Fruit fly (Drosophila melanogaster) whole organism, embryonic: ENCODE data around the gene CG9518.

Experiments used
- Abd-B ChIP-seq: fragments of 200-800 bp; sonication (Bioruptor generic); optimal IDR thresholded peaks from 2 replicates; lab custom pipeline; 2018; ENCODE audit warnings: missing biosample characterization, mild to moderate bottlenecking, missing genetic modification characterization, moderate library complexity
- BtbVII ChIP-seq: fragments of 200-800 bp; sonication (Bioruptor generic); optimal IDR thresholded peaks from 3 replicates; lab custom pipeline; 2017; ENCODE audit warnings: missing biosample characterization, mild to moderate bottlenecking, missing genetic modification characterization
- C15 ChIP-seq: fragments of 200-800 bp; sonication (Bioruptor generic); IDR thresholded peaks from 3 replicates; pipeline ENCODE4 v1.3.6; 2022; ENCODE audit warnings: missing biosample characterization, missing genetic modification characterization
- CG10267 ChIP-seq: fragments of 200-800 bp; sonication (Bioruptor generic); optimal IDR thresholded peaks from 2 replicates; lab custom pipeline; 2018; ENCODE audit warnings: missing biosample characterization, mild to moderate bottlenecking, missing genetic modification characterization, moderate library complexity
- CG11695 ChIP-seq: fragments of 200-800 bp; sonication (Bioruptor generic); IDR thresholded peaks from 3 replicates; pipeline ENCODE4 v1.3.6; 2022; ENCODE audit warnings: missing biosample characterization, missing genetic modification characterization
- CG14441 ChIP-seq: fragments of 200-800 bp; sonication (Bioruptor generic); IDR thresholded peaks from 2 replicates; pipeline ENCODE4 v1.3.6; 2022; ENCODE audit warnings: missing biosample characterization, missing genetic modification characterization
- CG1603 ChIP-seq: fragments of 200-800 bp; sonication (Bioruptor generic); optimal IDR thresholded peaks from 2 replicates; lab custom pipeline; 2019; ENCODE audit warnings: missing biosample characterization, mild to moderate bottlenecking, missing genetic modification characterization, moderate library complexity
- CG17186 ChIP-seq: fragments of 200-800 bp; sonication (Bioruptor generic); optimal IDR thresholded peaks from 3 replicates; lab custom pipeline; 2017; ENCODE audit warnings: missing biosample characterization, missing genetic modification reagents, missing genetic modification characterization
- CG17829 ChIP-seq: fragments of 200-800 bp; optimal IDR thresholded peaks from 2 replicates; lab custom pipeline; 2019; ENCODE audit warnings: missing biosample characterization, mild to moderate bottlenecking, missing genetic modification characterization, moderate library complexity
- CG18262 ChIP-seq: fragments of 200-800 bp; optimal IDR thresholded peaks from 3 replicates; lab custom pipeline; 2019; ENCODE audit warnings: missing biosample characterization, mild to moderate bottlenecking, missing genetic modification characterization, moderate library complexity
- CG18476 ChIP-seq: fragments of 200-800 bp; sonication (Bioruptor generic); optimal IDR thresholded peaks from 2 replicates; lab custom pipeline; 2016; ENCODE audit warnings: missing biosample characterization, mild to moderate bottlenecking, missing genetic modification characterization
- CG4404 ChIP-seq: fragments of 200-800 bp; sonication (Bioruptor generic); IDR thresholded peaks from 2 replicates; pipeline ENCODE4 v1.3.6; 2022; ENCODE audit warnings: missing biosample characterization, missing genetic modification characterization
- CG4707 ChIP-seq: fragments of 200-800 bp; sonication (Bioruptor generic); optimal IDR thresholded peaks from 2 replicates; lab custom pipeline; 2018; ENCODE audit warnings: missing biosample characterization, mild to moderate bottlenecking, missing genetic modification characterization, moderate library complexity
- CG5180 ChIP-seq: fragments of 200-800 bp; sonication (Bioruptor generic); optimal IDR thresholded peaks from 3 replicates; lab custom pipeline; 2017; ENCODE audit warnings: missing biosample characterization, missing genetic modification characterization, mild to moderate bottlenecking, moderate library complexity, missing genetic modification reagents
- CG6175 ChIP-seq: fragments of 200-800 bp; sonication (Bioruptor generic); IDR thresholded peaks from 3 replicates; pipeline ENCODE4 v1.3.6; 2022; ENCODE audit warnings: missing biosample characterization, missing genetic modification characterization
- CG6854 ChIP-seq: fragments of 200-800 bp; sonication (Bioruptor generic); optimal IDR thresholded peaks from 3 replicates; lab custom pipeline; 2017; ENCODE audit warnings: missing biosample characterization, mild to moderate bottlenecking, missing genetic modification characterization
- CG8281 ChIP-seq: fragments of 200-800 bp; sonication (Bioruptor generic); optimal IDR thresholded peaks from 2 replicates; lab custom pipeline; 2018; ENCODE audit warnings: missing biosample characterization, mild to moderate bottlenecking, missing genetic modification characterization, moderate library complexity
- CG9876 ChIP-seq: fragments of 200-800 bp; sonication (Bioruptor generic); optimal IDR thresholded peaks from 2 replicates; lab custom pipeline; 2016; ENCODE audit warnings: missing biosample characterization, missing genetic modification characterization
- D19B ChIP-seq: fragments of 200-800 bp; sonication (Bioruptor generic); optimal IDR thresholded peaks from 2 replicates; lab custom pipeline; 2017; ENCODE audit warnings: missing biosample characterization, mild to moderate bottlenecking, missing genetic modification characterization
- Dip2 ChIP-seq: fragments of 200-800 bp; sonication (Bioruptor generic); IDR thresholded peaks from 2 replicates; pipeline ENCODE4 v1.3.6; 2022; ENCODE audit warnings: missing biosample characterization, missing genetic modification characterization
- HLH3B ChIP-seq: fragments of 200-800 bp; sonication (Bioruptor generic); IDR thresholded peaks from 2 replicates; pipeline ENCODE4 v1.3.6; 2022; ENCODE audit warnings: missing biosample characterization, missing genetic modification characterization
- HmgZ ChIP-seq: fragments of 200-800 bp; sonication (Bioruptor generic); optimal IDR thresholded peaks from 2 replicates; lab custom pipeline; 2018; ENCODE audit warnings: missing biosample characterization, mild to moderate bottlenecking, missing genetic modification characterization
- Max ChIP-seq: fragments of 200-800 bp; sonication (Bioruptor generic); optimal IDR thresholded peaks from 2 replicates; lab custom pipeline; 2016; ENCODE audit warnings: missing biosample characterization, mild to moderate bottlenecking, missing genetic modification characterization
- Mrtf ChIP-seq: fragments of 200-800 bp; sonication (Bioruptor generic); IDR thresholded peaks from 3 replicates; pipeline ENCODE4 v1.3.6; 2022; ENCODE audit warnings: missing biosample characterization, missing genetic modification characterization
- Nf-YA ChIP-seq: fragments of 200-800 bp; sonication (Bioruptor generic); IDR thresholded peaks from 2 replicates; pipeline ENCODE4 v1.3.6; 2022; ENCODE audit warnings: missing biosample characterization, missing genetic modification characterization
- PHDP ChIP-seq: fragments of 200-800 bp; sonication (Bioruptor generic); optimal IDR thresholded peaks from 3 replicates; lab custom pipeline; 2018; ENCODE audit warnings: missing biosample characterization, mild to moderate bottlenecking, missing genetic modification characterization, moderate library complexity
- Scr ChIP-seq: fragments of 200-800 bp; sonication (Bioruptor generic); IDR thresholded peaks from 2 replicates; pipeline ENCODE4 v1.3.6; 2022; ENCODE audit warnings: missing biosample characterization, missing genetic modification characterization; ENCODE audit not compliant: partially characterized antibody
- Sin3A ChIP-seq: fragments of >200 bp; optimal IDR thresholded peaks from 2 replicates; lab custom pipeline; 2018
- Tbp ChIP-seq: fragments of >200 bp; optimal IDR thresholded peaks from 2 replicates; lab custom pipeline; 2018; ENCODE audit warnings: missing biosample characterization, missing genetic modification characterization
- Vsx1 ChIP-seq: fragments of 200-800 bp; sonication (Bioruptor generic); optimal IDR thresholded peaks from 2 replicates; lab custom pipeline; 2017; ENCODE audit warnings: missing biosample characterization, mild to moderate bottlenecking, missing genetic modification characterization, missing genetic modification reagents
- Xbp1 ChIP-seq: fragments of 200-800 bp; sonication (Bioruptor generic); optimal IDR thresholded peaks from 3 replicates; lab custom pipeline; 2016; ENCODE audit warnings: missing biosample characterization, mild to moderate bottlenecking, missing genetic modification characterization
- YL-1 ChIP-seq: fragments of 200-800 bp; sonication (Bioruptor generic); optimal IDR thresholded peaks from 3 replicates; lab custom pipeline; 2017; ENCODE audit warnings: missing biosample characterization, mild to moderate bottlenecking, missing genetic modification characterization
- ap ChIP-seq: fragments of 200-800 bp; sonication (Bioruptor generic); IDR thresholded peaks from 2 replicates; pipeline ENCODE4 v1.3.6; 2022; ENCODE audit warnings: missing biosample characterization, missing genetic modification characterization
- corto ChIP-seq: fragments of 200-800 bp; sonication (Bioruptor generic); optimal IDR thresholded peaks from 2 replicates; lab custom pipeline; 2016; ENCODE audit warnings: missing biosample characterization, mild to moderate bottlenecking, missing genetic modification characterization, moderate library complexity
- croc ChIP-seq: fragments of 200-800 bp; sonication (Bioruptor generic); conservative IDR thresholded peaks from 3 replicates; pipeline ENCODE4 v1.3.6; 2022; ENCODE audit warnings: missing biosample characterization, missing genetic modification characterization
- dati ChIP-seq: fragments of 200-800 bp; sonication (Bioruptor generic); IDR thresholded peaks from 2 replicates; pipeline ENCODE4 v1.3.6; 2022; ENCODE audit warnings: missing biosample characterization, missing genetic modification characterization
- fu2 ChIP-seq: fragments of 200-800 bp; sonication (Bioruptor generic); optimal IDR thresholded peaks from 2 replicates; lab custom pipeline; 2016; ENCODE audit warnings: missing biosample characterization, missing genetic modification characterization
- gem ChIP-seq: fragments of 200-800 bp; sonication (Bioruptor generic); optimal IDR thresholded peaks from 2 replicates; lab custom pipeline; 2019; ENCODE audit warnings: missing biosample characterization, mild to moderate bottlenecking, missing genetic modification characterization, moderate library complexity
- ind ChIP-seq: fragments of 200-800 bp; sonication (Bioruptor generic); optimal IDR thresholded peaks from 3 replicates; lab custom pipeline; 2016; ENCODE audit warnings: missing biosample characterization, missing genetic modification characterization
- inv ChIP-seq: fragments of 200-800 bp; sonication (Bioruptor generic); IDR thresholded peaks from 2 replicates; pipeline ENCODE4 v1.3.6; 2022; ENCODE audit warnings: missing biosample characterization, missing genetic modification characterization; ENCODE audit not compliant: partially characterized antibody
- lbe ChIP-seq: fragments of 200-800 bp; sonication (Bioruptor generic); optimal IDR thresholded peaks from 2 replicates; lab custom pipeline; 2016; ENCODE audit warnings: missing biosample characterization, mild to moderate bottlenecking, missing genetic modification characterization
- luna ChIP-seq: fragments of 200-800 bp; sonication (Bioruptor generic); optimal IDR thresholded peaks from 2 replicates; lab custom pipeline; 2016; ENCODE audit warnings: missing biosample characterization, missing genetic modification characterization
- onecut ChIP-seq: fragments of 200-800 bp; sonication (Bioruptor generic); IDR thresholded peaks from 2 replicates; pipeline ENCODE4 v1.3.6; 2022; ENCODE audit warnings: missing biosample characterization, missing genetic modification characterization
- p53 ChIP-seq: fragments of 200-800 bp; sonication (Bioruptor generic); optimal IDR thresholded peaks from 2 replicates; lab custom pipeline; 2016; ENCODE audit warnings: missing biosample characterization, missing genetic modification characterization
- pho ChIP-seq: fragments of 200-800 bp; sonication (Bioruptor generic); optimal IDR thresholded peaks from 2 replicates; lab custom pipeline; 2016; ENCODE audit warnings: missing biosample characterization, missing genetic modification characterization
- repo ChIP-seq: fragments of 200-800 bp; sonication (Bioruptor generic); optimal IDR thresholded peaks from 2 replicates; lab custom pipeline; 2016; ENCODE audit warnings: missing biosample characterization, missing genetic modification characterization
- sens-2 ChIP-seq: fragments of 200-800 bp; sonication (Bioruptor generic); IDR thresholded peaks from 2 replicates; pipeline ENCODE4 v1.3.6; 2022; ENCODE audit warnings: missing biosample characterization, missing genetic modification characterization
- slou ChIP-seq: fragments of 200-800 bp; sonication (Bioruptor generic); optimal IDR thresholded peaks from 3 replicates; lab custom pipeline; 2016; ENCODE audit warnings: missing biosample characterization, missing genetic modification characterization
- tna ChIP-seq: fragments of 200-800 bp; sonication (Bioruptor generic); IDR thresholded peaks from 2 replicates; pipeline ENCODE4 v1.3.6; 2022; ENCODE audit warnings: missing biosample characterization, missing genetic modification characterization; ENCODE audit not compliant: partially characterized antibody
- wdn ChIP-seq: fragments of 200-800 bp; sonication (Bioruptor generic); IDR thresholded peaks from 2 replicates; pipeline ENCODE4 v1.3.6; 2022; ENCODE audit warnings: missing biosample characterization, missing genetic modification characterization
- wor ChIP-seq: fragments of 200-800 bp; sonication (Bioruptor generic); IDR thresholded peaks from 2 replicates; pipeline ENCODE4 v1.3.6; 2022; ENCODE audit warnings: missing biosample characterization, missing genetic modification characterization

The CG9518 gene

DNA sequence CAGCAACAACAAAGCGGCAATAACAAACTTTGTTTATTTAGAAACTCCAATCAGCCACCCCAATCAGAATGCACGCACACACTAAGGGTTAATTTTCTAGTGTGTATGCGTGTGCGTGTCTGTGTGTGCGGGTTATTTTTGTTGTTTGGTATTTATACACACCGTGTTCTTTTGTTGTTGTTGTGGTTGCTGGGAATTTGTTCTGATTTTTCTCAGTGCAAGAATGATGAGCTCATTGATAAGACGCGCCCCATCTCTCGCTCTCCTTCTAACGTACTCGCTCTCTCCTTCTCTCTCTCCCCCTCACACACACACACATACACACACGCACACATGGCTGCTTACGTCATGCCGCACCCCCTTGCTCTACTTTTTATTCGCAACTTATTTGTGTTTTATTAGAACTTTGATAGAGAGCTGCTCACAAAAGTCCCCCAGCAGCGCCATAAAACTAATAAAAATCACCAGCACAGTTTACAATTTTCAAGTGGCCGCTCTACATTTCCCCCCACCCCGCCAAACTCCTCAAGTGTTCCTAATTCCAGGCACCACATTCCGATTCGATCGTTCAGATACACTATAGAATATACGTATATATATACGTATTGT is 31.1 kb downstream of the CG9518 start (continued):
- TF ChIP-seq ap (GFP tag; lab: Robert Waterston, UW) (no peak), CG1603 (peak; percentile 48), CG5180 (GFP tag; lab: Kevin White, UChicago) (no peak), HLH3B (GFP tag; lab: Robert Waterston, UW) (peak; percentile 51; the same call in 1 of the 2 replicates), pho (GFP tag; lab: Kevin White, UChicago) (peak; percentile 74), CG6175 (GFP tag; lab: Robert Waterston, UW) (0 out of 3 replicates have a peak, but pooled peaks have one; percentile 22), tna (no peak), C15 (GFP tag; lab: Robert Waterston, UW) (no peak), CG8281 (tag; lab: Kevin White, UChicago) (no peak), CG18262 (tag; lab: Kevin White, UChicago) (no peak), Mrtf (GFP tag; lab: Robert Waterston, UW) (peak; percentile 62; the same call in 2 of the 3 replicates), Dip2 (GFP tag; lab: Robert Waterston, UW) (no peak), CG17186 (GFP tag; lab: Kevin White, UChicago) (no peak), CG11695 (GFP tag; lab: Robert Waterston, UW) (peak; percentile 52; the same call in 1 of the 3 replicates), YL-1 (GFP tag; lab: Kevin White, UChicago) (peak; percentile 45), CG6854 (GFP tag; lab: Kevin White, UChicago) (no peak), slou (GFP tag; lab: Kevin White, UChicago) (no peak), p53 (peak; percentile 29), CG10267 (tag; lab: Kevin White, UChicago) (no peak), Nf-YA (GFP tag; lab: Robert Waterston, UW) (0 out of 2 replicates have a peak, but pooled peaks have one; percentile 7), HmgZ (peak; percentile 61), ind (GFP tag; lab: Kevin White, UChicago) (peak; percentile 26), Tbp (GFP tag; lab: Kevin White, UChicago) (no peak), inv (GFP tag; lab: Robert Waterston, UW) (no peak), Max (GFP tag; lab: Kevin White, UChicago) (no peak), Abd-B (no peak), Scr (GFP tag; lab: Robert Waterston, UW) (no peak), CG17829 (peak; percentile 1), onecut (0 out of 2 replicates have a peak, but pooled peaks have one; percentile 3), corto (GFP tag; lab: Kevin White, UChicago) (no peak), CG18476 (GFP tag; lab: Kevin White, UChicago) (no peak), CG4404 (GFP tag; lab: Robert Waterston, UW) (no peak), CG9876 (GFP tag; lab: Kevin White, UChicago) (peak; percentile 73), PHDP (tag; lab: Kevin White, UChicago) (peak; percentile 44), CG4707 (GFP tag; lab: Kevin White, UChicago) (no peak), fu2 (peak; percentile 60), wdn (GFP tag; lab: Robert Waterston, UW) (peak; percentile 68; the same call in 1 of the 2 replicates), wor (no peak), dati (GFP tag; lab: Robert Waterston, UW) (no peak), Xbp1 (peak; percentile 34), gem (tag; lab: Kevin White, UChicago) (peak; percentile 52), sens-2 (GFP tag; lab: Robert Waterston, UW) (no peak), lbe (GFP tag; lab: Kevin White, UChicago) (no peak), BtbVII (GFP tag; lab: Kevin White, UChicago) (peak; percentile 72), D19B (GFP tag; lab: Kevin White, UChicago) (peak; percentile 31), repo (GFP tag; lab: Kevin White, UChicago) (no peak), luna (no peak), Sin3A (lab: Kevin White, UChicago) (no peak), croc (GFP tag; lab: Robert Waterston, UW) (no peak), CG14441 (GFP tag; lab: Robert Waterston, UW) (peak; percentile 52), Vsx1 (GFP tag; lab: Kevin White, UChicago) (no peak)
